Worm (Caenorhabditis elegans) whole organism, L2 larva: ENCODE measurements around the gene acl-8.

Experiments used
- F13H6.1 ChIP-seq: sonication (generic microtip); optimal IDR thresholded peaks from 2 replicates; lab custom pipeline; 2016; ENCODE audit warnings: missing genetic modification characterization, missing compliant biosample characterization
- egl-27 ChIP-seq: sonication (generic microtip); optimal IDR thresholded peaks from 3 replicates; lab custom pipeline; 2017; ENCODE audit warnings: missing biosample characterization, missing genetic modification reagents, missing genetic modification characterization
- fos-1 ChIP-seq: fragments of 150-350 bp; optimal IDR thresholded peaks from 2 replicates; lab custom pipeline; 2014; ENCODE audit warnings: missing biosample characterization, missing genetic modification characterization
- nhr-25 ChIP-seq: fragments of 150-350 bp; sonication (generic microtip); optimal IDR thresholded peaks from 3 replicates; lab custom pipeline; 2014; ENCODE audit warnings: missing biosample characterization, missing genetic modification characterization

DNA sequence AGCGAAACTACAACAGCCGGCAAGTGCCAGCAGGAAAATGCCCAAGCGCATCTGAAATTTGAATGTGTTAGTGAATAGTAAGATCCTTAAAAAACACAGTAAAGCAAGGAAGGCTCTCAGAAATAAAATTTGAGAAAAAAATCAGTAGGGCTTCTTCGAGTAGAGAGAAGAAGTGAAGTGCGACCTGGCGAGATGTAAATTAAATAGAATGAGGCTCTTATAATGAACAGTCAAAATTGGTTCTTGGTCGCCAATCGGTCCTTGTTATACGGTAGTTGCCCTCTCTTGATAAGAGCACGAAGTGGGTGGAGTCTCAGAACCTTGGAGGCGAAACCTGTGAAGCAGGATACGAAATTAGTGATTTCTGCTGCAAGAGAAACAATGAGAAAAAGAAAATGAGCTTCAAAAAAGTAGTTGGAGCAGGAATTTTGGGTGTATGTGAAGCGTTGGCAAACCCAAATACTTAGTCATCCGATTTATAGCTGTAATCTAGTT lies 41.9 kb upstream of the acl-8 start, which contains the start of gene bcf-1:
- no peak for TF ChIP-seq egl-27 (tag; lab: Kevin White, UChicago)
- TF ChIP-seq nhr-25 (tag; lab: Kevin White, UChicago) = no peak
- TF ChIP-seq fos-1 (tag; lab: Kevin White, UChicago) = no peak
- no peak for TF ChIP-seq F13H6.1 (tag; lab: Kevin White, UChicago)
